Fruit fly (Drosophila melanogaster) whole organism, adult: ENCODE results near the gene Max.

Experiments
- CG11617 ChIP-seq: fragments of 200-800 bp; sonication (Bioruptor generic); optimal IDR thresholded peaks from 2 replicates; lab custom pipeline; 2017; ENCODE audit warnings: mild to moderate bottlenecking, missing biosample characterization, missing genetic modification reagents, missing genetic modification characterization
- CG12768 ChIP-seq: fragments of 200-800 bp; sonication (Bioruptor generic); optimal IDR thresholded peaks from 2 replicates; lab custom pipeline; 2017; ENCODE audit warnings: missing biosample characterization, missing genetic modification characterization, mild to moderate bottlenecking, moderate library complexity, missing genetic modification reagents
- CG14711 ChIP-seq: fragments of 200-800 bp; sonication (Bioruptor generic); optimal IDR thresholded peaks from 2 replicates; lab custom pipeline; 2018; ENCODE audit warnings: missing biosample characterization, mild to moderate bottlenecking, missing genetic modification characterization, moderate library complexity
- CG1620 ChIP-seq: fragments of 200-800 bp; sonication (Bioruptor generic); optimal IDR thresholded peaks from 2 replicates; lab custom pipeline; 2016; ENCODE audit warnings: missing biosample characterization, missing genetic modification characterization
- CG33017 ChIP-seq: fragments of 200-800 bp; sonication (Bioruptor generic); optimal IDR thresholded peaks from 2 replicates; lab custom pipeline; 2018; ENCODE audit warnings: missing biosample characterization, mild to moderate bottlenecking, missing genetic modification characterization, moderate library complexity
- CG5204 ChIP-seq: fragments of 200-800 bp; sonication (Bioruptor generic); optimal IDR thresholded peaks from 2 replicates; lab custom pipeline; 2016; ENCODE audit warnings: missing biosample characterization, missing genetic modification characterization
- CG7045 ChIP-seq: fragments of 200-800 bp; sonication (Bioruptor generic); optimal IDR thresholded peaks from 2 replicates; lab custom pipeline; 2017; ENCODE audit warnings: missing biosample characterization, mild to moderate bottlenecking, missing genetic modification characterization
- CG7101 ChIP-seq: fragments of 200-800 bp; sonication (Bioruptor generic); optimal IDR thresholded peaks from 2 replicates; lab custom pipeline; 2018; ENCODE audit warnings: missing biosample characterization, mild to moderate bottlenecking, missing genetic modification characterization, moderate library complexity
- Clk ChIP-seq: fragments of 200-800 bp; sonication (Bioruptor generic); optimal IDR thresholded peaks from 2 replicates; lab custom pipeline; 2017; ENCODE audit warnings: missing biosample characterization, missing genetic modification characterization
- Crg-1 ChIP-seq: fragments of 200-800 bp; sonication (Bioruptor generic); optimal IDR thresholded peaks from 2 replicates; lab custom pipeline; 2016; ENCODE audit warnings: missing biosample characterization, missing genetic modification characterization
- Hr96 ChIP-seq: fragments of 200-800 bp; sonication (Bioruptor generic); optimal IDR thresholded peaks from 2 replicates; lab custom pipeline; 2016; ENCODE audit warnings: missing biosample characterization, missing genetic modification characterization
- Mnt ChIP-seq: fragments of 200-800 bp; sonication (Bioruptor generic); optimal IDR thresholded peaks from 2 replicates; lab custom pipeline; 2016; ENCODE audit warnings: missing biosample characterization, mild to moderate bottlenecking, missing genetic modification characterization
- bab1 ChIP-seq: fragments of 200-800 bp; sonication (Bioruptor generic); optimal IDR thresholded peaks from 3 replicates; lab custom pipeline; 2019; ENCODE audit warnings: missing biosample characterization, mild to moderate bottlenecking, missing genetic modification characterization, moderate library complexity
- cic ChIP-seq: fragments of 200-800 bp; sonication (Bioruptor generic); optimal IDR thresholded peaks from 2 replicates; lab custom pipeline; 2017; ENCODE audit warnings: missing biosample characterization, mild to moderate bottlenecking, missing genetic modification characterization, moderate library complexity
- cnc ChIP-seq, 2 experiments: fragments of >200 bp; optimal IDR thresholded peaks; 2 replicates each; lab custom pipeline; 2017
- kay ChIP-seq: fragments of 200-800 bp; sonication (Bioruptor generic); peaks from one replicate; lab custom pipeline; 2016; ENCODE audit warnings: missing biosample characterization, missing genetic modification characterization, borderline replicate concordance
- ovo ChIP-seq: fragments of 200-800 bp; sonication (Bioruptor generic); optimal IDR thresholded peaks from 2 replicates; lab custom pipeline; 2016; ENCODE audit warnings: missing biosample characterization, missing genetic modification characterization
- pad ChIP-seq: fragments of 200-800 bp; sonication (Bioruptor generic); optimal IDR thresholded peaks from 3 replicates; lab custom pipeline; 2017; ENCODE audit warnings: missing biosample characterization, missing genetic modification characterization, mild to moderate bottlenecking, moderate library complexity, missing genetic modification reagents
- tj ChIP-seq: fragments of 200-800 bp; sonication (Bioruptor generic); optimal IDR thresholded peaks from 3 replicates; lab custom pipeline; 2017; ENCODE audit warnings: missing biosample characterization, mild to moderate bottlenecking, missing genetic modification characterization, moderate library complexity
- toe ChIP-seq: fragments of 200-800 bp; sonication (Bioruptor generic); optimal IDR thresholded peaks from 2 replicates; lab custom pipeline; 2016; ENCODE audit warnings: missing biosample characterization, missing genetic modification characterization

Gene Max

DNA sequence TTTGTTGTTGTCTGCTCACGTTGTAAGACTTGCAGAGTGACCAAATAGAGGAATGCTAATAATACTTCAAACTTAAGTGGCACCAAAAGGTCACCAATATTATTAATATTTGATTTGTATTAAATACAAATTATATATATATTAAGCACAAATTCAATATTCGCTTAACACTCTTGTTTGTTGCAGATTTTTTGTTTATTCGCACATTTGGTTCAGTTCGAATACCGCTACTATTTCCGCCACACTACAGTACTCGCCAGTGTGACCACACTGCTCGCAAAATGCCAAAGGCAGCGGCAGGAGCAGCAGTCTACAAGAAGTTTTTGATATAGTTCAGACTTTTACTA lies at the start of gene Max:
Gene Max (minus strand): TSS at position 44 of the 347 bp plus-strand sequence.
- TF ChIP-seq CG11617 (GFP tag; lab: Kevin White, UChicago) (peak; percentile 77), cic (GFP tag; lab: Kevin White, UChicago) (peak; percentile 21), kay (peak; percentile 71), Hr96 (GFP tag; lab: Kevin White, UChicago) (no peak), bab1 (GFP tag; lab: Kevin White, UChicago) (peak; percentile 77), Clk (GFP tag; lab: Kevin White, UChicago) (no peak), CG33017 (tag; lab: Kevin White, UChicago) (peak; percentile 77), Crg-1 (GFP tag; lab: Kevin White, UChicago) (peak; percentile 8), tj (GFP tag; lab: Kevin White, UChicago) (peak; percentile 46), pad (GFP tag; lab: Kevin White, UChicago) (peak; percentile 43), CG1620 (GFP tag; lab: Kevin White, UChicago) (peak; percentile 32), cnc (optimal IDR thresholded peaks at IDR 0.05; lab: Kevin White, UChicago) (no peak), toe (GFP tag; lab: Kevin White, UChicago) (no peak), CG5204 (GFP tag; lab: Kevin White, UChicago) (no peak), CG7045 (GFP tag; lab: Kevin White, UChicago) (peak; percentile 62), Mnt (GFP tag; lab: Kevin White, UChicago) (peak; percentile 36), ovo (GFP tag; lab: Kevin White, UChicago) (no peak), CG12768 (GFP tag; lab: Kevin White, UChicago) (peak; percentile 73), CG7101 (tag; lab: Kevin White, UChicago) (peak; percentile 74), CG14711 (tag; lab: Kevin White, UChicago) (peak; percentile 77)

dm6 chr3L:19294613-19295299 lies 30.8 kb upstream of the Max start:
- no peak for TF ChIP-seq Clk (GFP tag; lab: Kevin White, UChicago)
- peak; percentile 35 for TF ChIP-seq CG33017 (tag; lab: Kevin White, UChicago)
- peak; percentile 53 for TF ChIP-seq pad (GFP tag; lab: Kevin White, UChicago)
- no peak for TF ChIP-seq CG11617 (GFP tag; lab: Kevin White, UChicago)
- peak; percentile 84 for TF ChIP-seq ovo (GFP tag; lab: Kevin White, UChicago)
- TF ChIP-seq Mnt (GFP tag; lab: Kevin White, UChicago) = peak; percentile 46
- TF ChIP-seq tj (GFP tag; lab: Kevin White, UChicago) = peak; percentile 13
- no peak for TF ChIP-seq toe (GFP tag; lab: Kevin White, UChicago)
- no peak for TF ChIP-seq Hr96 (GFP tag; lab: Kevin White, UChicago)
- peak; percentile 38 for TF ChIP-seq bab1 (GFP tag; lab: Kevin White, UChicago)
- TF ChIP-seq kay = peak; percentile 67
- no peak for TF ChIP-seq cic (GFP tag; lab: Kevin White, UChicago)
- TF ChIP-seq Crg-1 (GFP tag; lab: Kevin White, UChicago) = no peak

dm6 chr3L:19294235-19294612 lies 30.2 kb upstream of the Max start, which contains the start of gene fal:
Gene fal (plus strand): TSS chr3L:19294564.
- TF ChIP-seq CG1620 (GFP tag; lab: Kevin White, UChicago) (peak; percentile 44), toe (GFP tag; lab: Kevin White, UChicago) (peak; percentile 38), Hr96 (GFP tag; lab: Kevin White, UChicago) (peak; percentile 32), CG5204 (GFP tag; lab: Kevin White, UChicago) (peak; percentile 29), CG11617 (GFP tag; lab: Kevin White, UChicago) (no peak)

DNA sequence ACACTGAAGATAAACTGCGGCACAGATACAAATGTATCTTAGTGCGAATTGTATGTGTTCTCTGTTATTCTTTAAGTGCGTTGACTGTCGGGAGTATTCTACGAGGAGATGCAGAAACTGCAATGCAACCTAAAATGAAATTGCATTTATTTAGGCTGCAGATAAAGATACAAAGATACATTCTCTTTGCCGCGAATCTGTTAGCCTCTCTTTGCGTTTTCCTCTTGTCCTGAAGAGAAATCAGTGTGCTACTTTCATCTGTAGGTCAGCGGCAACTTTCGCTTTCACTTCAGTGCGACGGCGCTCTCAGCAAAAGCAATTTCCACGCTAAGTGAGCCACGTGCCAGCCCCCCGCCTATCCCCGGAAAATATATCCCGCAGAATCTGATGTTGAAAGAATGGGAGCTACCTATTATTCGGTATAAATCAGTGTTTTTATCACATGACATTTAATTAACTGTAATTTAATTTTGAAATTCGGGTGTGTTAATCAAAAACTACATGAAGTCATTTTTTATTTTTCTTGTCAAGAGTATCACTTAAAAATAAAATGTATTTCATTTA lies 29.3 kb upstream of the Max start:
- TF ChIP-seq Hr96 (GFP tag; lab: Kevin White, UChicago) = peak; percentile 3
- no peak for TF ChIP-seq CG33017 (tag; lab: Kevin White, UChicago)
- TF ChIP-seq Mnt (GFP tag; lab: Kevin White, UChicago) = peak; percentile 65
- TF ChIP-seq toe (GFP tag; lab: Kevin White, UChicago) = peak; percentile 21
- no peak for TF ChIP-seq pad (GFP tag; lab: Kevin White, UChicago)
- TF ChIP-seq CG7045 (GFP tag; lab: Kevin White, UChicago) = no peak

DNA sequence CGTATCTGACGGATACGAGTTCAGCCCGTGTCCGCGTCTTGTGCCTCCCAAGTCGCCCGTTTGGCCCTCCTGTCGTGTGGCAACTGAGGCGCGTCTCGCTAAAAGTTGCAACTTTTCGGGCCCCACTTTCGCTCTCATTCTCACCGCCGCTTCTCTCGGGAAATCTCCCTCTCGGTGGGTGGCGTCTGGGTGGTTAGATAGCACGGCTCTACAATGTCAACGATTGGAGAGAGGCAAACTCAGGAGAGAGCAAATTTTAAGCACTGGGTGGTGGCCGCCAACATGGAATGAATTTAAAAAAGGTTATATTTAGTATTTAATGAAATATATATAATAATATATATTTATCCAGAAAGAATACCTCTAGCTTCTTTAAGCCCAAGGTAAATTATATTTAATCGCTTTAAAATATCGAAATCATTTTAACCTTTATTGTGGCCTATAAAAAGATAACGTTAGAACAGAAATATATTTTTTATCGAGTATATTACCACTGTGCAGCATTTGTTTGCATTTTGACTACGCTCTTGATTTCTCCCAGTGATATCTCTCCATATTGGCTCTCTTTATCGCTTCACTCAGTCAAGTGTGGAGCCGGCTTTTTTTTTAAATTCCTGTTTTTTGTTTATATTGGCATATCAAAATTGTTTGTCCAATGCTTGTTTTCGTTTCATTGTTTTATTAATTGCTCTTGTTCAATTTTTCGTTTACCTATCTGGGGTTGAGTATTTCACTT lies 28.6 kb upstream of the Max start, which contains the start of gene Gbs-76A:
Gene Gbs-76A (minus strand): TSS at position 327 of the 736 bp plus-strand sequence.
- TF ChIP-seq CG33017 (tag; lab: Kevin White, UChicago) = peak; percentile 89
- TF ChIP-seq ovo (GFP tag; lab: Kevin White, UChicago) = peak; percentile 39
- peak; percentile 64 for TF ChIP-seq CG14711 (tag; lab: Kevin White, UChicago)
- peak; percentile 68 for TF ChIP-seq pad (GFP tag; lab: Kevin White, UChicago)
- peak; percentile 79 for TF ChIP-seq CG7101 (tag; lab: Kevin White, UChicago)
- peak; percentile 40 for TF ChIP-seq bab1 (GFP tag; lab: Kevin White, UChicago)
- TF ChIP-seq kay = peak; percentile 81
- TF ChIP-seq CG7045 (GFP tag; lab: Kevin White, UChicago) = peak; percentile 80
- peak; percentile 33 for TF ChIP-seq tj (GFP tag; lab: Kevin White, UChicago)
- TF ChIP-seq CG11617 (GFP tag; lab: Kevin White, UChicago) = peak; percentile 79
- no peak for TF ChIP-seq Hr96 (GFP tag; lab: Kevin White, UChicago)
- TF ChIP-seq CG5204 (GFP tag; lab: Kevin White, UChicago) = no peak
- TF ChIP-seq cic (GFP tag; lab: Kevin White, UChicago) = no peak
- peak; percentile 63 for TF ChIP-seq CG12768 (GFP tag; lab: Kevin White, UChicago)
